Fruit fly (Drosophila melanogaster) whole organism, pupa: ENCODE measurements around the gene CG6972.
A peak's percentile ranks its signal among the peaks of the same experiment; 100 is the strongest.

Source experiments
- CG10348 ChIP-seq: fragments of 200-800 bp; sonication (Bioruptor generic); IDR thresholded peaks from 2 replicates; pipeline ENCODE4 v1.3.6; 2022; ENCODE audit warnings: missing biosample characterization, missing genetic modification characterization
- CG17806 ChIP-seq: fragments of 200-800 bp; sonication (Bioruptor generic); optimal IDR thresholded peaks from 2 replicates; lab custom pipeline; 2018; ENCODE audit warnings: missing biosample characterization, mild to moderate bottlenecking, missing genetic modification characterization, moderate library complexity
- CG32121 ChIP-seq: fragments of 200-800 bp; sonication (Bioruptor generic); IDR thresholded peaks from 2 replicates; pipeline ENCODE4 v1.3.6; 2022; ENCODE audit warnings: missing biosample characterization, missing genetic modification characterization
- CG4496 ChIP-seq: fragments of 200-800 bp; sonication (Bioruptor generic); IDR thresholded peaks from 3 replicates; pipeline ENCODE4 v1.3.6; 2022; ENCODE audit warnings: missing biosample characterization, missing genetic modification characterization
- CG8159 ChIP-seq: fragments of 200-800 bp; sonication (Bioruptor generic); optimal IDR thresholded peaks from 3 replicates; lab custom pipeline; 2018; ENCODE audit warnings: missing biosample characterization, mild to moderate bottlenecking, missing genetic modification characterization, moderate library complexity
- CG9948 ChIP-seq: fragments of 200-800 bp; sonication (Bioruptor generic); optimal IDR thresholded peaks from 2 replicates; lab custom pipeline; 2018; ENCODE audit warnings: missing biosample characterization, mild to moderate bottlenecking, missing genetic modification characterization, moderate library complexity
- D1 ChIP-seq: fragments of 200-800 bp; sonication (Bioruptor generic); optimal IDR thresholded peaks from 2 replicates; lab custom pipeline; 2018; ENCODE audit warnings: missing biosample characterization, mild to moderate bottlenecking, missing genetic modification characterization, moderate library complexity
- EcR ChIP-seq: fragments of 200-800 bp; sonication (Bioruptor generic); optimal IDR thresholded peaks from 3 replicates; lab custom pipeline; 2019; ENCODE audit warnings: missing biosample characterization, missing genetic modification characterization, mild to moderate bottlenecking, moderate library complexity, missing genetic modification reagents
- Ets98B ChIP-seq: fragments of 200-800 bp; sonication (Bioruptor generic); IDR thresholded peaks from 2 replicates; pipeline ENCODE4 v1.3.6; 2022; ENCODE audit warnings: missing biosample characterization, missing genetic modification characterization
- Pif1A ChIP-seq: fragments of 200-800 bp; sonication (Bioruptor generic); optimal IDR thresholded peaks from 3 replicates; lab custom pipeline; 2016; ENCODE audit warnings: missing biosample characterization, missing genetic modification characterization
- Snoo ChIP-seq: fragments of 200-800 bp; sonication (Bioruptor generic); optimal IDR thresholded peaks from 3 replicates; lab custom pipeline; 2017; ENCODE audit warnings: missing biosample characterization, mild to moderate bottlenecking, missing genetic modification characterization, inconsistent platforms
- fd96Ca ChIP-seq: fragments of 200-800 bp; sonication (Bioruptor generic); IDR thresholded peaks from 3 replicates; pipeline ENCODE4 v1.3.6; 2022; ENCODE audit warnings: missing biosample characterization, missing genetic modification characterization
- gl ChIP-seq: fragments of 200-800 bp; sonication (Bioruptor generic); optimal IDR thresholded peaks from 2 replicates; lab custom pipeline; 2018; ENCODE audit warnings: missing biosample characterization, mild to moderate bottlenecking, missing genetic modification characterization
- rn ChIP-seq: fragments of 200-800 bp; sonication (Bioruptor generic); IDR thresholded peaks from 2 replicates; pipeline ENCODE4 v1.3.6; 2022; ENCODE audit warnings: missing biosample characterization, missing genetic modification characterization

DNA sequence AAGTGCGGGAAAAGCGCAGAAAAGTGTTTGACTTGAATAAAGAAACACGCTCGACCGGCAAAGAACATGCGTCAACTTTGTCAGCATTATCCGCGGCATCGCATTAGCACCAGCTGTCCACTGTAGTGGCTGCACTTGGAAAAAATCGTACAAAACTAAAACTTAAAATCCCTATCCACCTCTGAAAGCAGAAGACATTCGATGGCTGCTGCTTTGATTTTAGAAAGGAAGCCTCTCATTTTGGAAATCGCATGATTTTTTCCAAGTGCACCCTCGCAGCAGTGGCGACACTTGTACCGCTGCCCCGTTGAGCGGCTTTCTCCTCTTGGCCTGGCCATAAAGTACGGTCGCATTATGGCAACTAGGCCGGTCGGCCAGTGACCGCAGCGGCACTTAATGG is 37.5 kb upstream of the CG6972 start:
- TF ChIP-seq CG32121 (GFP tag; lab: Robert Waterston, UW) (peak; percentile 78), fd96Ca (GFP tag; lab: Robert Waterston, UW) (peak; percentile 90), rn (peak; percentile 51; the same call in 1 of the 2 replicates), CG8159 (tag; lab: Kevin White, UChicago) (no peak), CG4496 (peak; percentile 86), D1 (tag; lab: Kevin White, UChicago) (no peak), EcR (GFP tag; lab: Kevin White, UChicago) (no peak), Snoo (tag; lab: Kevin White, UChicago) (no peak), Ets98B (GFP tag; lab: Robert Waterston, UW) (peak; percentile 87), gl (tag; lab: Kevin White, UChicago) (no peak), CG10348 (GFP tag; lab: Robert Waterston, UW) (no peak), CG9948 (tag; lab: Kevin White, UChicago) (peak; percentile 26), Pif1A (GFP tag; lab: Kevin White, UChicago) (peak; percentile 78), CG17806 (tag; lab: Kevin White, UChicago) (no peak)
